Fruit fly (Drosophila melanogaster): ENCODE measurements around the gene CG14882.

Gene CG14882

dm6 chr3R:16476472-16476871 lies 33.5 kb downstream of the CG14882 start:
- no peak for TF ChIP-seq noc (tag; optimal IDR thresholded peaks at IDR 0.05)

- TF ChIP-seq noc (tag; optimal IDR thresholded peaks at IDR 0.05): no peak
These were observed 34.0 kb downstream of the CG14882 start, which contains the start of gene Gyc89Db for dm6 chr3R:16477033-16477432. Gene Gyc89Db (plus strand): TSS chr3R:16477110.

dm6 chr3R:16480995-16481394 lies 38.0 kb downstream of the CG14882 start, which contains the start of gene Dhfr:
Gene Dhfr (plus strand): TSS chr3R:16481167.
- no peak for TF ChIP-seq noc (tag; optimal IDR thresholded peaks at IDR 0.05)

- no peak for TF ChIP-seq noc (tag; optimal IDR thresholded peaks at IDR 0.05)
These were observed 39.3 kb downstream of the CG14882 start, which contains the start of gene Sdhaf3 for dm6 chr3R:16482276-16482675. Gene Sdhaf3 (minus strand): TSS chr3R:16482452.

dm6 chr3R:16483877-16484417 lies 40.9 kb downstream of the CG14882 start, which contains the start of gene Der-2:
Gene Der-2 (minus strand): TSS chr3R:16484223.
- no peak for TF ChIP-seq noc (tag; optimal IDR thresholded peaks at IDR 0.05)

dm6 chr3R:16485487-16486233 lies 42.7 kb downstream of the CG14882 start:
- no peak for TF ChIP-seq noc (tag; optimal IDR thresholded peaks at IDR 0.05)

Data from whole organism, larva.